Worm (Caenorhabditis elegans): ENCODE measurements around the gene unc-7.

unc-7 gene

DNA sequence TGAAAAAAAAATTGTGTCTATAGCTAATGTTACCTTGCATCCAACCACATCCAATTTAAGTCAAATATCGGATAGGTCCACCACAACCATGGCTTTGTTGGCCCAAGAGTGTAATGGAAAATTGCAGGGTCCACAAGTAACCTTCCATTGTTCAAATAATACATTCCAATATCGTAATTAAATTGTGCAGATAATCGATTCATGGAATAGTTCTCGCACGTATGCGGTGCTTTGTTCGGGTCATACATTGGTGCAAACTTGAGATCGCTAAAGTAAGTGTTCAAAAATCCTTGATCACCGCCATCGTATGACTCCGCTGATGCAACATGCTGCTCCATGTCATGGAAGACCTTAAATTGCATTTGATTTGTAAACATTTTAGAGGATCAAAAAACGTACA, 15.6 kb upstream of the unc-7 start:
- no peak for TF ChIP-seq nhr-12 (tag; optimal IDR thresholded peaks at IDR 0.05)
- no peak for TF ChIP-seq R02D3.7 (tag; optimal IDR thresholded peaks at IDR 0.05)
- no peak for TF ChIP-seq ztf-4 (tag; optimal IDR thresholded peaks at IDR 0.05)
- TF ChIP-seq skn-1 (tag; optimal IDR thresholded peaks at IDR 0.05), result no peak
- TF ChIP-seq crh-2 (tag; optimal IDR thresholded peaks at IDR 0.05), result no peak
- TF ChIP-seq ceh-82 (tag; optimal IDR thresholded peaks at IDR 0.05), result no peak
- no peak for TF ChIP-seq lsy-2 (tag; optimal IDR thresholded peaks at IDR 0.05)

DNA sequence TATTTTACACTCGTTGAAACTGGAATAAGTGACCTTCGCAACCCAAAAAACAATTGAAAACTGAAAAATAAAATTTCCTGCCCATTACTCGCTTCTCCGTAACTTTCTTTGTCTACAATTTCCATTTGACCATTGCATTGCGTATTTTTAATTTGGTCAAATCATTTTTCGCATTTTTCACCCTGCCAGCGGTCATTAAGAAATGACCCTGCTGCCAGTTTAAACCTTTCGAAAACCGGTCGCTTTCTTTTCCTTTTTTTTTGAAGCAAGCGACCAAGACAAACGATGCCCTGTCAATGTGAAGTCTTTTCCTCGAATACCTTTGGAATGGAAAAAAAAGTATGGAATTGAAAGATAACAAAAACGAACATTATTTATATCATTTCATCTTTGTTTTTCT, 13.4 kb upstream of the unc-7 start:
- TF ChIP-seq nhr-25 (tag; optimal IDR thresholded peaks at IDR 0.05), result peak; percentile 70
- TF ChIP-seq fos-1 (tag; optimal IDR thresholded peaks at IDR 0.05), result no peak

DNA sequence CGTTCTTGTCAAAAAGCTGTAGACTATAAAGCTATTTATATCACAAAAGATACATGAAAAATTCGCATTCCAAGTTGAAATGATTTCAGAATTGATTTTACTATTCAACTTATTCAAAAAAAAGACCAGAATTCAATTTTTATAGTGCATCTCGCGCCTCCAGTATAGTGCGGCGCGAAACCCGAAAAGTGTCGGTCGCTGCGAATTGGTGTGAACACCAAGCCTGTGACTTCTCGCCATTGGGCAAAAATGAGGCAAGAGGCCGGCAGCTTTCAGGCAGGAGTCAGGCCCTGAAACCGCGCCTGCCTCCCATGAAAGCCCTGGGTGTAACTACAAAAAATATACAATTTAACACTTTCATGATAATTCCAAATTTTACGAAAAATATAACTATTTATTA, 11.8 kb upstream of the unc-7 start:
- peak; percentile 76 for TF ChIP-seq snpc-4 (tag; optimal IDR thresholded peaks at IDR 0.05)
- TF ChIP-seq unc-62 (GFP tag; optimal IDR thresholded peaks at IDR 0.05), result no peak
- no peak for TF ChIP-seq lsy-2 (tag; optimal IDR thresholded peaks at IDR 0.05)

- TF ChIP-seq sma-9 (GFP tag; optimal IDR thresholded peaks at IDR 0.05), result peak; percentile 15
- TF ChIP-seq sma-9 (tag; optimal IDR thresholded peaks at IDR 0.05), result no peak
- TF ChIP-seq lsy-2 (tag; optimal IDR thresholded peaks at IDR 0.05), result peak in 1 of 2 experiments; percentile 8
- TF ChIP-seq aly-2 (tag; optimal IDR thresholded peaks at IDR 0.05), result no peak
- TF ChIP-seq gmeb-1 (tag; optimal IDR thresholded peaks at IDR 0.05), result peak; percentile 31
- TF ChIP-seq nhr-25 (tag; optimal IDR thresholded peaks at IDR 0.05), result peak; percentile 18
- no peak for TF ChIP-seq ceh-16 (tag; optimal IDR thresholded peaks at IDR 0.05)
- peak; percentile 76 for TF ChIP-seq nhr-21 (tag; optimal IDR thresholded peaks at IDR 0.05)
Observed at ce11 chrX:15158699-15159312, 11.3 kb upstream of the unc-7 start, which contains the start of gene C11G10.1. C11G10.1 (minus strand) TSS chrX:15158749.

DNA sequence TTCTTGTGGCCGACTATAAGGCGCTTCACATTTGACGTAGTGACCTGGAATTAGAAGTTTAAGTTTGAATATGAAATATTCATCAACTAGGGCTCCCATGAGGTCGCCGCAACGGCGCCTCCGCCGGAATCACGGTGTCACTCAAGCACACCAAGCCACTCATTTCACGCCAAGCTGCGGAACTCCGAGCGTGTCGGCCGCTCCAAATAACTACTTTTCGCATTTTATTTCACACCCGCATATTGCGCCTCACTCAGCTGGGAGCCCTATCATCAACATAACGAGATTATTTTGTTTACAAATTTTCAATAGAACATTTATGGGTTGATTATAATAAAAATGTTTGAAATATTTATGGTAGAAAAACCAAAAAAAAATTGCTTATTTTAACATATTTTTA, 10.3 kb upstream of the unc-7 start:
- TF ChIP-seq elt-1 (tag; optimal IDR thresholded peaks at IDR 0.05) (no peak), alr-1 (tag; optimal IDR thresholded peaks at IDR 0.05) (no peak), unc-62 (GFP tag; optimal IDR thresholded peaks at IDR 0.05) (no peak), nhr-12 (tag; optimal IDR thresholded peaks at IDR 0.05) (no peak), lin-13 (GFP tag; optimal IDR thresholded peaks at IDR 0.05) (no peak), unc-55 (GFP tag; optimal IDR thresholded peaks at IDR 0.05) (no peak), elt-3 (tag; optimal IDR thresholded peaks at IDR 0.05) (no peak), nhr-129 (tag; optimal IDR thresholded peaks at IDR 0.05) (no peak), nhr-25 (tag; optimal IDR thresholded peaks at IDR 0.05) (no peak), egl-27 (tag; optimal IDR thresholded peaks at IDR 0.05) (no peak), crh-2 (tag; optimal IDR thresholded peaks at IDR 0.05) (no peak), fos-1 (tag; optimal IDR thresholded peaks at IDR 0.05) (no peak), zag-1 (tag; optimal IDR thresholded peaks at IDR 0.05) (no peak)

ce11 chrX:15155054-15155453, 7.5 kb upstream of the unc-7 start:
- TF ChIP-seq egl-27 (tag; optimal IDR thresholded peaks at IDR 0.05) (no peak), Y55F3AM.14 (GFP tag; optimal IDR thresholded peaks at IDR 0.05) (no peak), alr-1 (tag; optimal IDR thresholded peaks at IDR 0.05) (no peak), ceh-82 (tag; optimal IDR thresholded peaks at IDR 0.05) (no peak), ama-1 (optimal IDR thresholded peaks at IDR 0.05) (no peak), C34F6.9 (tag; optimal IDR thresholded peaks at IDR 0.05) (no peak), zag-1 (tag; optimal IDR thresholded peaks at IDR 0.05) (no peak), nhr-23 (tag; optimal IDR thresholded peaks at IDR 0.05) (no peak)

DNA sequence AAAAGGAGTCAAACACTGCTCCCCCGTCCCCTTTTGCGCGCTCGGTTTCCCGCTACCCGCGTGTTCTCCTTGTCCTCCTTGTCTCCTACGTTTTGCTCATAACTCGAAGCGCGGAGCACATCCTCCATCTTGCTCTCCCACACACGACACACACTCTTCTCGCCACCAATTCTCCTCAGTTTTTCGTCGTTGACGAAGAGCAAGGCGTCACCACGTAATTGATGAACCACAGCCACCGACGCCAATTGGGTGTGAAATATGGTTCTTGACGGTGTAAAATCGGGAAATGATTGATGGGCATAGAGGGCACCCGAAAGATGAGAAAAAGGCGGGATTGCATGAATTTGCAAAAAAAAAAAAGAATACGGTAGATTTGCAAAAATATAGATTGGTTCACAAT, 1.3 kb upstream of the unc-7 start:
- TF ChIP-seq nhr-10 (tag; optimal IDR thresholded peaks at IDR 0.05) (no peak), ceh-82 (tag; optimal IDR thresholded peaks at IDR 0.05) (no peak), crh-2 (tag; optimal IDR thresholded peaks at IDR 0.05) (no peak), mab-5 (tag; optimal IDR thresholded peaks at IDR 0.05) (peak; percentile 58), F13H6.1 (tag; optimal IDR thresholded peaks at IDR 0.05) (no peak)
